Worm (Caenorhabditis elegans) whole organism, L4 larva: Measurements from ENCODE around the gene C52E4.12.

ENCODE experiments used
- ama-1 ChIP-seq: fragments of 150-350 bp; optimal IDR thresholded peaks from 2 replicates; lab custom pipeline; 2014; ENCODE audit warnings: inconsistent platforms, mixed read lengths
- ceh-82 ChIP-seq: sonication (generic microtip); optimal IDR thresholded peaks from 2 replicates; lab custom pipeline; 2017; ENCODE audit warnings: missing biosample characterization, missing genetic modification characterization
- cey-2 ChIP-seq: sonication (generic microtip); optimal IDR thresholded peaks from 3 replicates; lab custom pipeline; 2017; ENCODE audit warnings: missing genetic modification characterization, mild to moderate bottlenecking, missing compliant biosample characterization, antibody characterized with exemption, borderline replicate concordance; ENCODE audit not compliant: insufficient read depth
- dpl-1 ChIP-seq: fragments of 150-350 bp; optimal IDR thresholded peaks from 2 replicates; lab custom pipeline; 2014; ENCODE audit warnings: missing biosample characterization, missing genetic modification reagents, missing genetic modification characterization
- lsy-2 ChIP-seq, 2 experiments: fragments of 150-350 bp in 1 of 2; sonication (generic microtip) in 1 of 2; optimal IDR thresholded peaks; 2 replicates each; lab custom pipeline; 2014 to 2017; ENCODE audit warnings: missing biosample characterization in 2 of 2, missing genetic modification characterization in 2 of 2
- mxl-2 ChIP-seq: fragments of 200-800 bp; sonication (Bioruptor generic); conservative IDR thresholded peaks from 2 replicates; pipeline ENCODE4 v1.3.6; 2022; ENCODE audit warnings: missing genetic modification reagents, missing genetic modification characterization, missing compliant biosample characterization
- nhr-102 ChIP-seq: sonication (generic microtip); optimal IDR thresholded peaks from 2 replicates; lab custom pipeline; 2016; ENCODE audit warnings: mild to moderate bottlenecking, missing genetic modification characterization, moderate library complexity, missing compliant biosample characterization
- vab-7 ChIP-seq: fragments of 200-800 bp; sonication (Bioruptor generic); IDR thresholded peaks from 2 replicates; pipeline ENCODE4 v1.3.6; 2022; ENCODE audit warnings: missing genetic modification reagents, missing genetic modification characterization, missing compliant biosample characterization
- zfp-2 ChIP-seq: sonication (generic microtip); optimal IDR thresholded peaks from 2 replicates; lab custom pipeline; 2016; ENCODE audit warnings: mild to moderate bottlenecking, missing genetic modification characterization, missing compliant biosample characterization
- ztf-7 ChIP-seq: fragments of 150-350 bp; optimal IDR thresholded peaks from 2 replicates; lab custom pipeline; 2014; ENCODE audit warnings: missing biosample characterization, missing genetic modification characterization

DNA sequence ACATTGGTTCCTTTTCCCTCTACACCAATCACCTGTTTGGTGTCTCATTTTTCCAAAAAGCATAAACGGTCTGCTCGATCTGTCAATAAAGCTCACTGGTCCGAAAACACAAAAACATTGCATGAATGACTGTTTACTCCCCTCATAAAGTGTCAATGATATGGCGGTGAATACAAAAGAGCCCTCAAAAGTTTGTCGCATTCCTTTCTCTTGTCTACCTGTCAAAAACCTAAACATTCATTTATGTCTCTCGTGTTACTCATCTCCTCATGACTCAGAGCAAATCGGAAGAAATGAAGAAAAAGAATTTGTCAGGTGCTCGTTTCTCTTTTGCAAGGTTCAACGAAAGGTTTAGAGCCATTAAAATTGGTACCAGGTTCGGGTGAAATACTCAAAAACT lies 44.7 kb upstream of the C52E4.12 start:
- no peak for TF ChIP-seq ceh-82 (tag; lab: Kevin White, UChicago)
- no peak for TF ChIP-seq ztf-7 (tag; lab: Kevin White, UChicago)
- no peak for TF ChIP-seq ama-1
- TF ChIP-seq vab-7 (GFP tag; lab: Robert Waterston, UW): no peak
- no peak for TF ChIP-seq nhr-102 (tag; lab: Kevin White, UChicago)
- no peak for TF ChIP-seq mxl-2 (GFP tag; lab: Robert Waterston, UW)
- no peak for TF ChIP-seq dpl-1
- TF ChIP-seq zfp-2 (tag; lab: Kevin White, UChicago): no peak
- no peak for TF ChIP-seq cey-2 (tag; lab: Kevin White, UChicago)
- TF ChIP-seq lsy-2 (tag; optimal IDR thresholded peaks at IDR 0.05; lab: Kevin White, UChicago): no peak
